Worm (Caenorhabditis elegans) whole organism, late embryonic: ENCODE measurements around the gene emre-1.

ENCODE experiments used
- K02D7.2 ChIP-seq: sonication (generic microtip); optimal IDR thresholded peaks from 2 replicates; lab custom pipeline; 2017; ENCODE audit warnings: mild to moderate bottlenecking, missing genetic modification characterization, missing compliant biosample characterization
- nfya-1 ChIP-seq: sonication (generic microtip); optimal IDR thresholded peaks from 2 replicates; lab custom pipeline; 2017; ENCODE audit warnings: missing genetic modification characterization, mild to moderate bottlenecking, missing compliant biosample characterization, antibody characterized with exemption, moderate library complexity
- sox-4 ChIP-seq: sonication (generic microtip); optimal IDR thresholded peaks from 2 replicates; lab custom pipeline; 2017; ENCODE audit warnings: mild to moderate bottlenecking, missing genetic modification characterization, inconsistent platforms, missing compliant biosample characterization
- zip-5 ChIP-seq: sonication (generic microtip); optimal IDR thresholded peaks from 2 replicates; lab custom pipeline; 2016; ENCODE audit warnings: missing genetic modification characterization, missing compliant biosample characterization

DNA sequence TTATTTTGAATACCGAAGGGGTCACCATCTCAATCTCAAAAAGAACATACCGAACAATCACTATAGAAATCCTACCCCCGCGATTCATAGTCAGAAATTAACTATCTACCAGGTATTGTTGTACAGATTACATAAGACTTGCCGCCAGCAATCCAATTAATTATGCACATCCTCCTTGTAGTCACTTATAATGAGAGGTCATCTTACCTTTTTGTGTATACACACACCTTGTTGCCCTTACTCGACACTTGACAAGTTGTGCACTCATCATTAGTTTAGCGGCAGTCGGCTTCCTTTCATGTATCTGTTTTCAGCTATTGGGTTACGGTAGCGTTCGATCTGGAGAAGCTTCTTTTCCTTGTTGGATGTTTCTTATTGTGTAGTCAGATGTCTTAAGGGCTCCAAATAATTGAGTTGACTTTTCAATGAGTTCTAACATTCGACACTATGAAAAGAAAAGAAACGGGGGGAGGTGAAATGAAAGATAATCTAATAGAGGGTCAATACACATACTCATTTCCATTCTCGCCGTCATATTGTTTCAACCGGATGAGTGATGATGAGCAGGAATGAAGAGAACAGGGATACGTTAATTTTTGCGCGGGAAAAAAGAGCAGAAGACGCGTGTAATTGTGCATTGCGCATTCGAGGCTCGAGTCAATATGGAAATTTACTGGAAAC lies 20.0 kb upstream of the emre-1 start:
- TF ChIP-seq nfya-1 (tag; lab: Kevin White, UChicago) (no peak), zip-5 (no peak), sox-4 (tag; lab: Kevin White, UChicago) (no peak), K02D7.2 (tag; lab: Kevin White, UChicago) (no peak)
